Worm (Caenorhabditis elegans): ENCODE results near the gene rps-5.

DNA sequence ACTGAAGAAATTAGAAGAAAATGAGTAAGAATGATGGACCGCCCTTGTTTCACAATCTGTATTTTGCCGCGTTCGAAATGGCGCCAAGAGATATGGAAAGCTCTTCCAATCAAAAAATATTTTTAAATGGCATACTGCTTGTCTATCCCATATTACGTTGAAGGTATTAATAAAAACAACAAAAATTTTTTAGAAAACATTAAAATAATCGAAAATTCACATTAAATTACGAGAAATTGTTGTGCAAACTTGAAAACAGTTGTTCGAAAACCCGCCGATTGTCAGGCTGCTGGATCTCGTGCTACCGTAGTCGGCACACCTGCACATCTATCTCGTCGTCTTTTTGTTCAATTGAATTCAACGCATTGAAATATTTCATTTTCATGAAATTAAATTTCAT is 27.2 kb downstream of the rps-5 start, which contains the start of gene klc-1:
- TF ChIP-seq lin-35 (GFP tag; optimal IDR thresholded peaks at IDR 0.05) (no peak), ceh-27 (GFP tag; optimal IDR thresholded peaks at IDR 0.05) (no peak)

Data from whole organism, young adult.